Worm (Caenorhabditis elegans) whole organism, young adult: Measurements from ENCODE around the gene eef-1B.2.

Source experiments
- B0019.2 ChIP-seq: fragments of 200-800 bp; sonication (Bioruptor generic); conservative IDR thresholded peaks from 2 replicates; pipeline ENCODE4 v1.3.6; 2022; ENCODE audit warnings: missing genetic modification reagents, missing genetic modification characterization, missing compliant biosample characterization
- C17E4.6 ChIP-seq: fragments of 200-800 bp; sonication (Bioruptor generic); IDR thresholded peaks from 2 replicates; pipeline ENCODE4 v1.3.6; 2022; ENCODE audit warnings: missing genetic modification reagents, missing genetic modification characterization, missing compliant biosample characterization
- F33H1.4 ChIP-seq: fragments of 200-800 bp; sonication (Bioruptor generic); IDR thresholded peaks from 2 replicates; pipeline ENCODE4 v1.3.6; 2022; ENCODE audit warnings: missing genetic modification reagents, missing genetic modification characterization, missing compliant biosample characterization
- F37B4.10 ChIP-seq: fragments of 200-800 bp; sonication (Bioruptor generic); IDR thresholded peaks from 2 replicates; pipeline ENCODE4 v1.3.6; 2022; ENCODE audit warnings: missing genetic modification characterization, missing compliant biosample characterization
- F52B5.7 ChIP-seq: sonication (generic microtip); optimal IDR thresholded peaks from 2 replicates; lab custom pipeline; 2016; ENCODE audit warnings: mild to moderate bottlenecking, missing genetic modification characterization, missing compliant biosample characterization
- F57A8.1 ChIP-seq: fragments of 200-800 bp; sonication (Bioruptor generic); optimal IDR thresholded peaks from 2 replicates; lab custom pipeline; 2018; ENCODE audit warnings: mild to moderate bottlenecking, missing genetic modification characterization, moderate library complexity, missing compliant biosample characterization
- T07F8.4 ChIP-seq: sonication (generic microtip); optimal IDR thresholded peaks from 2 replicates; lab custom pipeline; 2016; ENCODE audit warnings: mild to moderate bottlenecking, missing genetic modification characterization, moderate library complexity, missing compliant biosample characterization
- Y53F4B.3 ChIP-seq: fragments of 200-800 bp; sonication (Bioruptor generic); IDR thresholded peaks from 2 replicates; pipeline ENCODE4 v1.3.6; 2022; ENCODE audit warnings: missing genetic modification reagents, missing genetic modification characterization, missing compliant biosample characterization
- Y53G8AR.9 ChIP-seq: fragments of 200-800 bp; sonication (Bioruptor generic); conservative IDR thresholded peaks from 2 replicates; pipeline ENCODE4 v1.3.6; 2022; ENCODE audit warnings: missing genetic modification reagents, missing genetic modification characterization, missing compliant biosample characterization
- Y56A3A.18 ChIP-seq: fragments of 200-800 bp; sonication (Bioruptor generic); IDR thresholded peaks from 2 replicates; pipeline ENCODE4 v1.3.6; 2022; ENCODE audit warnings: missing genetic modification reagents, missing genetic modification characterization, missing compliant biosample characterization
- ZK185.1 ChIP-seq: sonication (generic microtip); optimal IDR thresholded peaks from 2 replicates; lab custom pipeline; 2016; ENCODE audit warnings: mild to moderate bottlenecking, missing genetic modification characterization, missing compliant biosample characterization; ENCODE audit not compliant: poor library complexity, severe bottlenecking
- aptf-3 ChIP-seq: fragments of 200-800 bp; sonication (Bioruptor generic); IDR thresholded peaks from 2 replicates; pipeline ENCODE4 v1.3.6; 2022; ENCODE audit warnings: missing genetic modification characterization, missing compliant biosample characterization
- atf-7 ChIP-seq: sonication (generic microtip); optimal IDR thresholded peaks from 2 replicates; lab custom pipeline; 2017; ENCODE audit warnings: mild to moderate bottlenecking, missing genetic modification characterization, missing compliant biosample characterization
- attf-3 ChIP-seq: fragments of 200-800 bp; sonication (Bioruptor generic); conservative IDR thresholded peaks from 2 replicates; pipeline ENCODE4 v1.3.6; 2022; ENCODE audit warnings: missing genetic modification reagents, missing genetic modification characterization, missing compliant biosample characterization
- attf-5 ChIP-seq: fragments of 200-800 bp; sonication (Bioruptor generic); optimal IDR thresholded peaks from 2 replicates; lab custom pipeline; 2018; ENCODE audit warnings: mild to moderate bottlenecking, missing genetic modification characterization, missing compliant biosample characterization
- bed-2 ChIP-seq: fragments of 200-800 bp; sonication (Bioruptor generic); IDR thresholded peaks from 2 replicates; pipeline ENCODE4 v1.3.6; 2022; ENCODE audit warnings: missing genetic modification reagents, missing genetic modification characterization, missing compliant biosample characterization
- cebp-1 ChIP-seq, 2 experiments: fragments of 200-800 bp in 1 of 2; sonication (Bioruptor generic) in 1 of 2; sonication (generic microtip) in 1 of 2; IDR thresholded peaks in 1 of 2; optimal IDR thresholded peaks in 1 of 2; 2 replicates each; pipeline versions ENCODE4 v1.3.6 to Lab custom; 2017 to 2022; ENCODE audit warnings: missing compliant biosample characterization in 2 of 2, missing genetic modification characterization in 2 of 2, mild to moderate bottlenecking in 1 of 2, missing genetic modification reagents in 1 of 2, moderate library complexity in 1 of 2
- ceh-100 ChIP-seq: fragments of 200-800 bp; sonication (Bioruptor generic); IDR thresholded peaks from 2 replicates; pipeline ENCODE4 v1.3.6; 2022; ENCODE audit warnings: missing genetic modification reagents, missing genetic modification characterization, missing compliant biosample characterization
- ceh-40 ChIP-seq: fragments of 200-800 bp; sonication (Bioruptor generic); IDR thresholded peaks from 2 replicates; pipeline ENCODE4 v1.3.6; 2022; ENCODE audit warnings: missing genetic modification characterization, missing compliant biosample characterization
- chd-7 ChIP-seq: sonication (generic microtip); optimal IDR thresholded peaks from 2 replicates; lab custom pipeline; 2016; ENCODE audit warnings: mild to moderate bottlenecking, missing genetic modification characterization, moderate library complexity, missing compliant biosample characterization
- dpl-1 ChIP-seq: fragments of 150-350 bp; optimal IDR thresholded peaks from 2 replicates; lab custom pipeline; 2014; ENCODE audit warnings: missing biosample characterization, missing genetic modification reagents, missing genetic modification characterization
- efl-1 ChIP-seq: fragments of 150-350 bp; optimal IDR thresholded peaks from 2 replicates; lab custom pipeline; 2014; ENCODE audit warnings: missing biosample characterization, missing genetic modification reagents, missing genetic modification characterization
- egl-18 ChIP-seq: fragments of 200-800 bp; sonication (Bioruptor generic); IDR thresholded peaks from 2 replicates; pipeline ENCODE4 v1.3.6; 2022; ENCODE audit warnings: missing genetic modification reagents, missing genetic modification characterization, missing compliant biosample characterization
- egrh-3 ChIP-seq: fragments of 200-800 bp; sonication (Bioruptor generic); IDR thresholded peaks from 2 replicates; pipeline ENCODE4 v1.3.6; 2022; ENCODE audit warnings: missing genetic modification reagents, missing genetic modification characterization, missing compliant biosample characterization
- gei-17 ChIP-seq: fragments of 200-800 bp; sonication (Bioruptor generic); optimal IDR thresholded peaks from 2 replicates; lab custom pipeline; 2018; ENCODE audit warnings: mild to moderate bottlenecking, missing genetic modification characterization, missing compliant biosample characterization
- hlh-12 ChIP-seq: sonication (generic microtip); optimal IDR thresholded peaks from 2 replicates; lab custom pipeline; 2016; ENCODE audit warnings: missing genetic modification characterization, missing compliant biosample characterization
- hlh-26 ChIP-seq: fragments of 200-800 bp; sonication (Bioruptor generic); conservative IDR thresholded peaks from 2 replicates; pipeline ENCODE4 v1.3.6; 2022; ENCODE audit warnings: missing genetic modification reagents, missing genetic modification characterization, missing compliant biosample characterization
- hsf-1 ChIP-seq: fragments of 200-800 bp; sonication (Bioruptor generic); IDR thresholded peaks from 2 replicates; pipeline ENCODE4 v1.3.6; 2022; ENCODE audit warnings: missing genetic modification reagents, missing genetic modification characterization, missing compliant biosample characterization
- lin-35 ChIP-seq, 3 experiments: fragments of 150-350 bp in 2 of 3; sonication (generic microtip) in 1 of 3; optimal IDR thresholded peaks; 2 replicates each; lab custom pipeline; 2014 to 2018; ENCODE audit warnings: missing biosample characterization in 3 of 3, missing genetic modification characterization in 3 of 3, missing genetic modification reagents in 3 of 3
- lsl-1 ChIP-seq: fragments of 200-800 bp; sonication (Bioruptor generic); optimal IDR thresholded peaks from 2 replicates; lab custom pipeline; 2018; ENCODE audit warnings: mild to moderate bottlenecking, missing genetic modification characterization, moderate library complexity, missing compliant biosample characterization
- lsy-27 ChIP-seq: sonication (generic microtip); optimal IDR thresholded peaks from 2 replicates; lab custom pipeline; 2017; ENCODE audit warnings: missing genetic modification characterization, mild to moderate bottlenecking, missing compliant biosample characterization, antibody characterized with exemption, missing genotype, borderline replicate concordance; ENCODE audit not compliant: insufficient read depth
- madf-10 ChIP-seq: sonication (generic microtip); optimal IDR thresholded peaks from 2 replicates; lab custom pipeline; 2016; ENCODE audit warnings: mild to moderate bottlenecking, missing genetic modification characterization, missing compliant biosample characterization
- madf-8 ChIP-seq: fragments of 200-800 bp; sonication (Bioruptor generic); conservative IDR thresholded peaks from 2 replicates; pipeline ENCODE4 v1.3.6; 2022; ENCODE audit warnings: missing genetic modification reagents, missing genetic modification characterization, missing compliant biosample characterization
- mes-4 ChIP-seq: sonication (generic microtip); optimal IDR thresholded peaks from 2 replicates; lab custom pipeline; 2016; ENCODE audit warnings: missing genotype, missing genetic modification characterization, missing compliant biosample characterization
- mxl-1 ChIP-seq: sonication (generic microtip); optimal IDR thresholded peaks from 2 replicates; lab custom pipeline; 2016; ENCODE audit warnings: missing genetic modification characterization, missing compliant biosample characterization
- nfya-1 ChIP-seq: sonication (generic microtip); optimal IDR thresholded peaks from 2 replicates; lab custom pipeline; 2017; ENCODE audit warnings: antibody characterized with exemption, missing compliant biosample characterization, missing genetic modification characterization, borderline replicate concordance; ENCODE audit not compliant: insufficient read depth
- nhr-120 ChIP-seq: fragments of 200-800 bp; sonication (Bioruptor generic); IDR thresholded peaks from 2 replicates; pipeline ENCODE4 v1.3.6; 2022; ENCODE audit warnings: missing genetic modification characterization, missing compliant biosample characterization
- nhr-179 ChIP-seq: sonication (generic microtip); optimal IDR thresholded peaks from 2 replicates; lab custom pipeline; 2016; ENCODE audit warnings: mild to moderate bottlenecking, missing genetic modification characterization, missing compliant biosample characterization
- nhr-27 ChIP-seq: fragments of 200-800 bp; sonication (Bioruptor generic); optimal IDR thresholded peaks from 2 replicates; lab custom pipeline; 2018; ENCODE audit warnings: mild to moderate bottlenecking, missing genetic modification characterization, moderate library complexity, missing compliant biosample characterization
- nhr-80 ChIP-seq: sonication (generic microtip); optimal IDR thresholded peaks from 2 replicates; lab custom pipeline; 2016; ENCODE audit warnings: missing genetic modification characterization, missing compliant biosample characterization
- pbrm-1 ChIP-seq: fragments of 200-800 bp; sonication (Bioruptor generic); IDR thresholded peaks from 2 replicates; pipeline ENCODE4 v1.3.6; 2022; ENCODE audit warnings: missing genetic modification reagents, missing genetic modification characterization, missing compliant biosample characterization
- repo-1 ChIP-seq: sonication (generic microtip); optimal IDR thresholded peaks from 2 replicates; lab custom pipeline; 2017; ENCODE audit warnings: mild to moderate bottlenecking, missing genetic modification characterization, missing compliant biosample characterization
- rpc-1 ChIP-seq, 2 experiments: fragments of 150-350 bp in 1 of 2; sonication (generic microtip) in 1 of 2; optimal IDR thresholded peaks; 2 replicates each; lab custom pipeline; 2014 to 2018; ENCODE audit warnings: missing biosample characterization in 1 of 2, missing genetic modification characterization in 1 of 2, missing genetic modification reagents in 1 of 2, missing genotype in 1 of 2
- tbp1 ChIP-seq: fragments of 200-800 bp; sonication (Bioruptor generic); optimal IDR thresholded peaks from 2 replicates; lab custom pipeline; 2018; ENCODE audit warnings: mild to moderate bottlenecking, missing genetic modification characterization, missing compliant biosample characterization
- unc-62 ChIP-seq: fragments of 150-350 bp; optimal IDR thresholded peaks from 2 replicates; lab custom pipeline; 2014; ENCODE audit warnings: missing biosample characterization, missing genetic modification reagents, missing genetic modification characterization
- ztf-25 ChIP-seq: fragments of 200-800 bp; sonication (Bioruptor generic); IDR thresholded peaks from 2 replicates; pipeline ENCODE4 v1.3.6; 2022; ENCODE audit warnings: missing genetic modification reagents, missing genetic modification characterization, missing compliant biosample characterization
- ztf-26 ChIP-seq: sonication (generic microtip); optimal IDR thresholded peaks from 2 replicates; lab custom pipeline; 2017; ENCODE audit warnings: missing genetic modification characterization, missing compliant biosample characterization
- ztf-28 ChIP-seq: fragments of 200-800 bp; sonication (Bioruptor generic); IDR thresholded peaks from 2 replicates; pipeline ENCODE4 v1.3.6; 2022; ENCODE audit warnings: missing genetic modification reagents, missing genetic modification characterization, missing compliant biosample characterization

The eef-1B.2 gene

DNA sequence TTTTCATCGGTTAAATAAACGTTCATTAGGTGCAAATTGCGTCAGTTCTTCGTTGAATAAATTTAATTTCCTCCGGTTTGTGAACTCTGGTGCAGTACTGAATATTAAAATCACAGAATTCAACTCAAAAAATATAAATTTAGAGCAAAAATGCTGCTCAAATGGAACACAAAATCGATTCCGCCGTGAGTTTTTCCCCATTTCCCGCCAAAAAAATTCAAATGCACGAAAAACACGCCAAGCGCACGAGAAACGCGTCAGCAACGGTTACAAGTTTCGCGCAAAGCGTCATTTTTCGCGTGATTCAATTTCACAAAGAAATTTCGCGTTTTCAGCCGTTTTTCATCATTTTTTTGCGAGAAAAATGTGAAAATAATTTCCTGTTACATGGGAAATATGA, 2.3 kb downstream of the eef-1B.2 start, which contains the start of gene hrpu-1 (continued):
- peak; percentile 89; the same call in 1 of the 2 replicates for TF ChIP-seq Y53G8AR.9 (GFP tag; lab: Robert Waterston, UW)
- no peak for TF ChIP-seq bed-2
- no peak for TF ChIP-seq F52B5.7 (tag; lab: Kevin White, UChicago)
- no peak for TF ChIP-seq mxl-1 (tag; lab: Kevin White, UChicago)
- TF ChIP-seq tbp1 (GFP tag; lab: Kevin White, UChicago): peak; percentile 70
- TF ChIP-seq ztf-25 (GFP tag; lab: Robert Waterston, UW): no peak
- peak; percentile 62 for TF ChIP-seq ZK185.1 (tag; lab: Kevin White, UChicago)
- TF ChIP-seq madf-8 (GFP tag; lab: Robert Waterston, UW): peak; percentile 42
- TF ChIP-seq atf-7 (tag; lab: Kevin White, UChicago): peak; percentile 40
- no peak for TF ChIP-seq F57A8.1 (GFP tag; lab: Kevin White, UChicago)
- TF ChIP-seq attf-3 (GFP tag; lab: Robert Waterston, UW): peak; percentile 71; the same call in 1 of the 2 replicates
- peak; percentile 74 for TF ChIP-seq repo-1 (tag; lab: Kevin White, UChicago)
- peak; percentile 88 for TF ChIP-seq efl-1 (GFP tag; lab: Kevin White, UChicago)
- peak; percentile 66 for TF ChIP-seq lsl-1
- TF ChIP-seq egl-18: no peak
- no peak; the same call in 1 of the 2 replicates for TF ChIP-seq B0019.2 (GFP tag; lab: Robert Waterston, UW)
- TF ChIP-seq nhr-80 (tag; lab: Kevin White, UChicago): peak; percentile 25
- peak; percentile 40 for TF ChIP-seq ceh-100 (GFP tag; lab: Robert Waterston, UW)
- TF ChIP-seq gei-17 (GFP tag; lab: Kevin White, UChicago): peak; percentile 7
- TF ChIP-seq pbrm-1 (GFP tag; lab: Robert Waterston, UW): peak; percentile 86
- TF ChIP-seq lin-35 (GFP tag; optimal IDR thresholded peaks at IDR 0.05; lab: Kevin White, UChicago): peak in 2 of 3 experiments; percentile 79 to 93
- no peak for TF ChIP-seq hlh-12 (tag; lab: Kevin White, UChicago)
- TF ChIP-seq T07F8.4 (tag; lab: Kevin White, UChicago): no peak
- TF ChIP-seq egrh-3: no peak
- no peak for TF ChIP-seq ceh-40 (GFP tag; lab: Robert Waterston, UW)
- no peak for TF ChIP-seq chd-7 (tag; lab: Kevin White, UChicago)
- no peak for TF ChIP-seq unc-62
- TF ChIP-seq Y53F4B.3: no peak
- no peak for TF ChIP-seq rpc-1 (optimal IDR thresholded peaks at IDR 0.05; lab: Kevin White, UChicago)
- TF ChIP-seq rpc-1 (tag; optimal IDR thresholded peaks at IDR 0.05; lab: Kevin White, UChicago): no peak
- TF ChIP-seq cebp-1 (GFP tag; IDR thresholded peaks at IDR 0.05; lab: Robert Waterston, UW): peak; percentile 39; the same call in 1 of the 2 replicates
- TF ChIP-seq cebp-1 (tag; optimal IDR thresholded peaks at IDR 0.05; lab: Kevin White, UChicago): peak; percentile 79
- TF ChIP-seq hlh-26 (GFP tag; lab: Robert Waterston, UW): no peak
- no peak for TF ChIP-seq nhr-27
- TF ChIP-seq ztf-26 (tag; lab: Kevin White, UChicago): peak; percentile 20
- no peak for TF ChIP-seq madf-10 (tag; lab: Kevin White, UChicago)
- TF ChIP-seq aptf-3: no peak
- peak; percentile 84 for TF ChIP-seq attf-5 (GFP tag; lab: Kevin White, UChicago)
- TF ChIP-seq dpl-1 (GFP tag; lab: Kevin White, UChicago): peak; percentile 72
- no peak for TF ChIP-seq ztf-28 (GFP tag; lab: Robert Waterston, UW)
- TF ChIP-seq C17E4.6 (GFP tag; lab: Robert Waterston, UW): 0 out of 2 replicates have a peak, but pooled peaks have one; percentile 19
- TF ChIP-seq lsy-27 (tag; lab: Kevin White, UChicago): peak; percentile 41
- TF ChIP-seq F37B4.10 (GFP tag; lab: Robert Waterston, UW): no peak
- TF ChIP-seq nfya-1: no peak
- TF ChIP-seq nhr-120: no peak
- TF ChIP-seq mes-4 (tag; lab: Kevin White, UChicago): no peak
- TF ChIP-seq nhr-179 (tag; lab: Kevin White, UChicago): no peak
- peak; percentile 71 for TF ChIP-seq hsf-1 (GFP tag; lab: Robert Waterston, UW)
- no peak for TF ChIP-seq Y56A3A.18
- TF ChIP-seq F33H1.4 (GFP tag; lab: Robert Waterston, UW): peak; percentile 82
